Fruit fly (Drosophila melanogaster) whole organism, embryonic: ENCODE measurements around the gene Sbf.

ENCODE experiments used
- Antp ChIP-seq: fragments of 200-800 bp; sonication (Bioruptor generic); optimal IDR thresholded peaks from 3 replicates; lab custom pipeline; 2016; ENCODE audit warnings: missing biosample characterization, missing genetic modification characterization
- CG10565 ChIP-seq: fragments of 200-800 bp; sonication (Bioruptor generic); optimal IDR thresholded peaks from 3 replicates; lab custom pipeline; 2016; ENCODE audit warnings: missing biosample characterization, mild to moderate bottlenecking, missing genetic modification characterization
- CG11456 ChIP-seq: fragments of 200-800 bp; sonication (Bioruptor generic); IDR thresholded peaks from 3 replicates; pipeline ENCODE4 v1.3.6; 2022; ENCODE audit warnings: missing biosample characterization, missing genetic modification characterization
- CG11723 ChIP-seq: fragments of 200-800 bp; sonication (Bioruptor generic); optimal IDR thresholded peaks from 2 replicates; lab custom pipeline; 2017; ENCODE audit warnings: missing biosample characterization, mild to moderate bottlenecking, missing genetic modification characterization
- CG13296 ChIP-seq: fragments of 200-800 bp; sonication (Bioruptor generic); optimal IDR thresholded peaks from 3 replicates; lab custom pipeline; 2018; ENCODE audit warnings: missing biosample characterization, mild to moderate bottlenecking, missing genetic modification characterization
- CG13775 ChIP-seq: fragments of 200-800 bp; sonication (Bioruptor generic); optimal IDR thresholded peaks from 3 replicates; lab custom pipeline; 2017; ENCODE audit warnings: missing biosample characterization, mild to moderate bottlenecking, missing genetic modification characterization
- CG14050 ChIP-seq: fragments of 200-800 bp; sonication (Bioruptor generic); IDR thresholded peaks from 3 replicates; pipeline ENCODE4 v1.3.6; 2022; ENCODE audit warnings: missing biosample characterization, missing genetic modification characterization
- CG14710 ChIP-seq: fragments of 200-800 bp; sonication (Bioruptor generic); optimal IDR thresholded peaks from 3 replicates; lab custom pipeline; 2019; ENCODE audit warnings: missing biosample characterization, mild to moderate bottlenecking, missing genetic modification characterization, moderate library complexity
- CG15601 ChIP-seq: fragments of 200-800 bp; sonication (Bioruptor generic); optimal IDR thresholded peaks from 3 replicates; lab custom pipeline; 2019; ENCODE audit warnings: missing biosample characterization, mild to moderate bottlenecking, missing genetic modification characterization, moderate library complexity
- CG16813 ChIP-seq: fragments of 200-800 bp; sonication (Bioruptor generic); IDR thresholded peaks from 3 replicates; pipeline ENCODE4 v1.3.6; 2022; ENCODE audit warnings: missing biosample characterization, missing genetic modification characterization; ENCODE audit not compliant: partially characterized antibody
- CG17359 ChIP-seq: fragments of 200-800 bp; sonication (Bioruptor generic); optimal IDR thresholded peaks from 3 replicates; lab custom pipeline; 2018; ENCODE audit warnings: missing biosample characterization, mild to moderate bottlenecking, missing genetic modification characterization, moderate library complexity
- CG2120 ChIP-seq: fragments of 200-800 bp; sonication (Bioruptor generic); optimal IDR thresholded peaks from 3 replicates; lab custom pipeline; 2016; ENCODE audit warnings: missing biosample characterization, missing genetic modification characterization
- CG34422 ChIP-seq: fragments of 200-800 bp; sonication (Bioruptor generic); IDR thresholded peaks from 3 replicates; pipeline ENCODE4 v1.3.6; 2022; ENCODE audit warnings: missing biosample characterization, missing genetic modification characterization
- CG3838 ChIP-seq: fragments of 200-800 bp; sonication (Bioruptor generic); optimal IDR thresholded peaks from 3 replicates; lab custom pipeline; 2016; ENCODE audit warnings: missing biosample characterization, missing genetic modification characterization
- CG6765 ChIP-seq: fragments of 200-800 bp; sonication (Bioruptor generic); optimal IDR thresholded peaks from 3 replicates; lab custom pipeline; 2017; ENCODE audit warnings: missing biosample characterization, mild to moderate bottlenecking, missing genetic modification characterization
- CG7271 ChIP-seq: fragments of 200-800 bp; sonication (Bioruptor generic); optimal IDR thresholded peaks from 2 replicates; lab custom pipeline; 2018; ENCODE audit warnings: missing biosample characterization, mild to moderate bottlenecking, missing genetic modification characterization, moderate library complexity
- CG8944 ChIP-seq: fragments of 200-800 bp; sonication (Bioruptor generic); optimal IDR thresholded peaks from 3 replicates; lab custom pipeline; 2016; ENCODE audit warnings: missing biosample characterization, missing genetic modification characterization
- D ChIP-seq, 2 experiments: fragments of 200-800 bp in 1 of 2; fragments of >200 bp in 1 of 2; sonication (Bioruptor generic) in 1 of 2; optimal IDR thresholded peaks; 2 replicates in 1 of 2; 3 replicates in 1 of 2; lab custom pipeline; 2017; ENCODE audit warnings: mild to moderate bottlenecking in 1 of 2, missing biosample characterization in 1 of 2, missing genetic modification characterization in 1 of 2, missing genetic modification reagents in 1 of 2
- D19B ChIP-seq: fragments of 200-800 bp; sonication (Bioruptor generic); optimal IDR thresholded peaks from 2 replicates; lab custom pipeline; 2017; ENCODE audit warnings: missing biosample characterization, mild to moderate bottlenecking, missing genetic modification characterization
- Deaf1 ChIP-seq: fragments of 200-800 bp; optimal IDR thresholded peaks from 3 replicates; lab custom pipeline; 2019; ENCODE audit warnings: missing biosample characterization, mild to moderate bottlenecking, missing genetic modification characterization, moderate library complexity
- Doc3 ChIP-seq: fragments of 200-800 bp; sonication (Bioruptor generic); IDR thresholded peaks from 3 replicates; pipeline ENCODE4 v1.3.6; 2022; ENCODE audit warnings: missing biosample characterization, missing genetic modification characterization; ENCODE audit not compliant: partially characterized antibody
- E2f1 ChIP-seq: fragments of 200-800 bp; sonication (Bioruptor generic); IDR thresholded peaks from 2 replicates; pipeline ENCODE4 v1.3.6; 2022; ENCODE audit warnings: missing biosample characterization, missing genetic modification characterization
- ERR ChIP-seq: fragments of 200-800 bp; sonication (Bioruptor generic); optimal IDR thresholded peaks from 2 replicates; lab custom pipeline; 2016; ENCODE audit warnings: missing biosample characterization, missing genetic modification characterization
- Hmr ChIP-seq: fragments of 200-800 bp; sonication (Bioruptor generic); optimal IDR thresholded peaks from 3 replicates; lab custom pipeline; 2017; ENCODE audit warnings: mild to moderate bottlenecking, missing biosample characterization, missing genetic modification reagents, missing genetic modification characterization
- Hr78 ChIP-seq, 2 experiments: fragments of 200-800 bp in 1 of 2; fragments of >200 bp in 1 of 2; sonication (Bioruptor generic) in 1 of 2; optimal IDR thresholded peaks; 2 replicates each; lab custom pipeline; 2017 to 2019; ENCODE audit warnings: missing biosample characterization in 2 of 2, missing genetic modification characterization in 2 of 2, mild to moderate bottlenecking in 1 of 2, moderate library complexity in 1 of 2
- Myb ChIP-seq: fragments of 200-800 bp; sonication (Bioruptor generic); optimal IDR thresholded peaks from 2 replicates; lab custom pipeline; 2016; ENCODE audit warnings: missing biosample characterization, missing genetic modification characterization
- NFAT ChIP-seq: fragments of 200-800 bp; sonication (Bioruptor generic); IDR thresholded peaks from 2 replicates; pipeline ENCODE4 v1.3.6; 2022; ENCODE audit warnings: missing biosample characterization, missing genetic modification characterization
- Sin3A ChIP-seq: fragments of >200 bp; optimal IDR thresholded peaks from 2 replicates; lab custom pipeline; 2018
- Sox100B ChIP-seq: fragments of 200-800 bp; sonication (Bioruptor generic); optimal IDR thresholded peaks from 3 replicates; lab custom pipeline; 2018; ENCODE audit warnings: missing biosample characterization, mild to moderate bottlenecking, missing genetic modification characterization
- ap ChIP-seq: fragments of 200-800 bp; sonication (Bioruptor generic); IDR thresholded peaks from 2 replicates; pipeline ENCODE4 v1.3.6; 2022; ENCODE audit warnings: missing biosample characterization, missing genetic modification characterization
- ara ChIP-seq: fragments of 200-800 bp; sonication (Bioruptor generic); IDR thresholded peaks from 2 replicates; pipeline ENCODE4 v1.3.6; 2022; ENCODE audit warnings: missing biosample characterization, missing genetic modification characterization
- br ChIP-seq: fragments of >200 bp; optimal IDR thresholded peaks from 2 replicates; lab custom pipeline; 2017
- chif ChIP-seq, 2 experiments: fragments of 200-800 bp; sonication (Bioruptor generic); optimal IDR thresholded peaks; 3 replicates each; lab custom pipeline; 2016; ENCODE audit warnings: missing biosample characterization in 2 of 2, missing genetic modification characterization in 2 of 2
- chn ChIP-seq: fragments of 200-800 bp; sonication (Bioruptor generic); optimal IDR thresholded peaks from 2 replicates; lab custom pipeline; 2016; ENCODE audit warnings: missing biosample characterization, missing genetic modification characterization
- corto ChIP-seq: fragments of 200-800 bp; sonication (Bioruptor generic); optimal IDR thresholded peaks from 2 replicates; lab custom pipeline; 2016; ENCODE audit warnings: missing biosample characterization, mild to moderate bottlenecking, missing genetic modification characterization, moderate library complexity
- crc ChIP-seq: fragments of 200-800 bp; sonication (Bioruptor generic); optimal IDR thresholded peaks from 2 replicates; lab custom pipeline; 2016; ENCODE audit warnings: missing biosample characterization, missing genetic modification characterization
- fru ChIP-seq: fragments of >200 bp; optimal IDR thresholded peaks from 2 replicates; lab custom pipeline; 2017
- fu2 ChIP-seq: fragments of 200-800 bp; sonication (Bioruptor generic); optimal IDR thresholded peaks from 2 replicates; lab custom pipeline; 2016; ENCODE audit warnings: missing biosample characterization, missing genetic modification characterization
- gfzf ChIP-seq: fragments of 200-800 bp; sonication (Bioruptor generic); optimal IDR thresholded peaks from 2 replicates; lab custom pipeline; 2016; ENCODE audit warnings: missing biosample characterization, mild to moderate bottlenecking, missing genetic modification characterization, moderate library complexity
- ham ChIP-seq: fragments of 200-800 bp; sonication (Bioruptor generic); IDR thresholded peaks from 2 replicates; pipeline ENCODE4 v1.3.6; 2022; ENCODE audit warnings: missing biosample characterization, missing genetic modification characterization
- kah ChIP-seq: fragments of 200-800 bp; sonication (Bioruptor generic); optimal IDR thresholded peaks from 2 replicates; lab custom pipeline; 2018; ENCODE audit warnings: missing biosample characterization, mild to moderate bottlenecking, missing genetic modification characterization
- lbe ChIP-seq: fragments of 200-800 bp; sonication (Bioruptor generic); optimal IDR thresholded peaks from 2 replicates; lab custom pipeline; 2016; ENCODE audit warnings: missing biosample characterization, mild to moderate bottlenecking, missing genetic modification characterization
- mld ChIP-seq: fragments of 200-800 bp; sonication (Bioruptor generic); IDR thresholded peaks from 3 replicates; pipeline ENCODE4 v1.3.6; 2022; ENCODE audit warnings: missing biosample characterization, missing genetic modification characterization; ENCODE audit not compliant: partially characterized antibody
- nom ChIP-seq: fragments of 200-800 bp; sonication (Bioruptor generic); optimal IDR thresholded peaks from 2 replicates; lab custom pipeline; 2017; ENCODE audit warnings: missing biosample characterization, missing genetic modification characterization, mild to moderate bottlenecking, moderate library complexity, missing genetic modification reagents
- otp ChIP-seq: fragments of 200-800 bp; sonication (Bioruptor generic); IDR thresholded peaks from 3 replicates; pipeline ENCODE4, ENCODE4 v1.3.6; 2022; ENCODE audit warnings: missing biosample characterization, missing genetic modification characterization
- pum ChIP-seq: fragments of 200-800 bp; sonication (Bioruptor generic); optimal IDR thresholded peaks from 2 replicates; lab custom pipeline; 2016; ENCODE audit warnings: missing biosample characterization, missing genetic modification characterization
- shn ChIP-seq: fragments of 200-800 bp; sonication (Bioruptor generic); optimal IDR thresholded peaks from 3 replicates; lab custom pipeline; 2016; ENCODE audit warnings: missing biosample characterization, missing genetic modification characterization
- sob ChIP-seq: fragments of 200-800 bp; sonication (Bioruptor generic); IDR thresholded peaks from 2 replicates; pipeline ENCODE4 v1.3.6; 2022; ENCODE audit warnings: missing biosample characterization, missing genetic modification characterization
- sug ChIP-seq: fragments of 200-800 bp; optimal IDR thresholded peaks from 2 replicates; lab custom pipeline; 2019; ENCODE audit warnings: missing biosample characterization, mild to moderate bottlenecking, missing genetic modification characterization, moderate library complexity
- vvl ChIP-seq: fragments of 200-800 bp; sonication (Bioruptor generic); IDR thresholded peaks from 2 replicates; pipeline ENCODE4 v1.3.6; 2022; ENCODE audit warnings: missing biosample characterization, missing genetic modification characterization

Sbf gene

DNA sequence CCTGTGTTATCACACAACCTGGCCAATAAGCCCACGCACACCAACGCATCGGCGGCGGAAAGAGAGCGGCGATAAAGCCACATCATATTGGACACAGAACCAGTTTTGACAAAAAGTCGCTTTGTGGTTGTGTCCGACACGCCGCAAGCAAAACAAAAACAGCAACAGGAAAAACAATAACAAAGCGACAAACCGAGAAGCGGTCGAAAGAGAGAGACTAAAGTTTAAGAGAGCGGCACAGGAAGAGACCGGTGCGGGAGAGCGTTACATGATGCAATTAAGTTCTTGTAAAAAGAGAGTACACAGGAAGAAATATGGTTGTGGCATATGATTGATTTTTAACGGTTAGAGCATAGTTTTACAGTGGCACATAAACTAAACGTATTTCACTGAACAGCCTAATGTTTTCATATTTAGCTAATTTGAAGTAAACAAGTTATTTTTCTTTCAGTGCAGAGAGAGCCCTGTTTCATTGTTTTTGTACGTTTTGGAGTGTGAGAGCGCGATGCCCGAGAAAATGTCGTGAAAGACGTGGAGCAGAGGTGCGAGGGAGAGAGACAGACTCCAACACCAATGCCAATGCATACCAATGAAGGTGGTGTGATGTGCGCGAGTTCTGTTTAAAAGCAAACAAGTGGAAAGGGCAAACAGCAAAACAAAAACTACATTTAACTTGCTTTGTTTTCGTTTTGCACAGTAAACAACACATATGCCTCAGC lies 35.9 kb downstream of the Sbf start (continued):
- TF ChIP-seq Sox100B (GFP tag; lab: Kevin White, UChicago): peak; percentile 99
- TF ChIP-seq Deaf1: peak; percentile 93
- TF ChIP-seq mld: no peak
- TF ChIP-seq br (lab: Kevin White, UChicago): no peak
- peak; percentile 99 for TF ChIP-seq CG10565 (GFP tag; lab: Kevin White, UChicago)
- peak; percentile 99 for TF ChIP-seq CG7271 (tag; lab: Kevin White, UChicago)
- TF ChIP-seq CG17359 (tag; lab: Kevin White, UChicago): peak; percentile 100
- TF ChIP-seq CG14710 (tag; lab: Kevin White, UChicago): peak; percentile 99
- no peak for TF ChIP-seq vvl (GFP tag; lab: Robert Waterston, UW)
- TF ChIP-seq CG11456 (GFP tag; lab: Robert Waterston, UW): no peak
- TF ChIP-seq D19B (GFP tag; lab: Kevin White, UChicago): peak; percentile 98
- TF ChIP-seq otp (GFP tag; lab: Robert Waterston, UW): no peak
- peak; percentile 100 for TF ChIP-seq pum (GFP tag; lab: Kevin White, UChicago)
- TF ChIP-seq chn (GFP tag; lab: Kevin White, UChicago): peak; percentile 100
- peak; percentile 100 for TF ChIP-seq CG2120 (GFP tag; lab: Kevin White, UChicago)
- peak; percentile 100 for TF ChIP-seq Antp
- TF ChIP-seq fru: no peak
- TF ChIP-seq CG14050 (GFP tag; lab: Robert Waterston, UW): no peak
- TF ChIP-seq fu2 (GFP tag; lab: Kevin White, UChicago): peak; percentile 100
- peak; percentile 100 for TF ChIP-seq crc (GFP tag; lab: Kevin White, UChicago)
- no peak for TF ChIP-seq NFAT
- TF ChIP-seq ara (GFP tag; lab: Robert Waterston, UW): no peak
- TF ChIP-seq CG8944 (GFP tag; lab: Kevin White, UChicago): peak; percentile 100
- peak; percentile 100 for TF ChIP-seq CG11723 (GFP tag; lab: Kevin White, UChicago)
- TF ChIP-seq E2f1 (GFP tag; lab: Robert Waterston, UW): no peak
- no peak for TF ChIP-seq Doc3 (GFP tag; lab: Robert Waterston, UW)
- peak; percentile 99 for TF ChIP-seq nom (GFP tag; lab: Kevin White, UChicago)
- TF ChIP-seq ham (GFP tag; lab: Robert Waterston, UW): no peak
- TF ChIP-seq Myb (GFP tag; lab: Kevin White, UChicago): peak; percentile 98
- TF ChIP-seq CG34422: no peak
- no peak for TF ChIP-seq ap (GFP tag; lab: Robert Waterston, UW)
- TF ChIP-seq CG16813: no peak
- TF ChIP-seq CG15601 (tag; lab: Kevin White, UChicago): peak; percentile 99
- no peak for TF ChIP-seq Sin3A (lab: Kevin White, UChicago)
- TF ChIP-seq Hmr (GFP tag; lab: Kevin White, UChicago): peak; percentile 100
- TF ChIP-seq D (optimal IDR thresholded peaks at IDR 0.05; lab: Kevin White, UChicago): peak; percentile 7
- TF ChIP-seq D (GFP tag; optimal IDR thresholded peaks at IDR 0.05; lab: Kevin White, UChicago): peak; percentile 100
- peak; percentile 100 for TF ChIP-seq corto (GFP tag; lab: Kevin White, UChicago)
- peak; percentile 99 for TF ChIP-seq lbe (GFP tag; lab: Kevin White, UChicago)
- TF ChIP-seq CG13775 (GFP tag; lab: Kevin White, UChicago): peak; percentile 100
- no peak for TF ChIP-seq sob (GFP tag; lab: Robert Waterston, UW)
- peak; percentile 100 for TF ChIP-seq CG6765 (GFP tag; lab: Kevin White, UChicago)
- TF ChIP-seq ERR (GFP tag; lab: Kevin White, UChicago): peak; percentile 100
- TF ChIP-seq CG3838 (GFP tag; lab: Kevin White, UChicago): peak; percentile 99
- TF ChIP-seq shn (GFP tag; lab: Kevin White, UChicago): peak; percentile 100
- TF ChIP-seq Hr78 (GFP tag; optimal IDR thresholded peaks at IDR 0.05; lab: Kevin White, UChicago): peak in 1 of 2 experiments; percentile 97
- TF ChIP-seq CG13296 (GFP tag; lab: Kevin White, UChicago): peak; percentile 100
- peak; percentile 99 for TF ChIP-seq kah (GFP tag; lab: Kevin White, UChicago)
- peak; percentile 100 for TF ChIP-seq chif (GFP tag; optimal IDR thresholded peaks at IDR 0.05; lab: Kevin White, UChicago)
- TF ChIP-seq gfzf (GFP tag; lab: Kevin White, UChicago): peak; percentile 54
- peak; percentile 99 for TF ChIP-seq sug (tag; lab: Kevin White, UChicago)
